Worm (Caenorhabditis elegans): ENCODE results near the gene col-140.

The col-140 gene

ce11 chrV:5836616-5836982 lies at the start of gene col-140:
col-140 (minus strand) TSS chrV:5836834.
- TF ChIP-seq nhr-25 (tag; optimal IDR thresholded peaks at IDR 0.05) (no peak), nhr-77 (tag; optimal IDR thresholded peaks at IDR 0.05) (no peak)

DNA sequence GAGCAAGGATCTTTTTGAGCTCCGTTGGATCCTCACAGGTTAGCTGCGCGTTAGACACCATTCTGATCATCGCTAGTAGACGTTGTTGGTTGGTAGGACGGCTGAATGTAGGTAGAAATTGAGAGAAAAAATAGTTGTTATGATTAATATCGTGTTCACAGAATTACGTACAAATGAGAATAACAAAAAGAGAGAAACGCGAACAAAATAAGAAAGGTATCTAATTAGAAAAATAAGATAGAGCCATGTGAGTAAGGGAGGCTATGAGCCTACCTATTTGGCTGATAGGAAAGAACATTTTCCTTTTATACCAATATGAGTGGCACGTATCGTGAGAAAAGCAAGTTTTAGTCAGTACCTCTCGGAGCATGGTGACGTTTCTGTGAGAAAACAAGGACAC lies 47.1 kb upstream of the col-140 start, which contains the start of gene C04E6.8:
Gene C04E6.8, minus strand, starts transcription at position 101 of the 400 bp plus-strand sequence.
- TF ChIP-seq elt-3 (tag; optimal IDR thresholded peaks at IDR 0.05), result no peak

ce11 chrV:5882429-5882828 lies 45.8 kb upstream of the col-140 start:
- TF ChIP-seq lin-11 (tag; optimal IDR thresholded peaks at IDR 0.05) (no peak), blmp-1 (tag; optimal IDR thresholded peaks at IDR 0.05; ENCODE audit: insufficient read depth) (no peak), gmeb-1 (tag; optimal IDR thresholded peaks at IDR 0.05) (no peak), ztf-4 (tag; optimal IDR thresholded peaks at IDR 0.05) (no peak), F13H6.1 (tag; optimal IDR thresholded peaks at IDR 0.05) (no peak), crh-2 (tag; optimal IDR thresholded peaks at IDR 0.05) (no peak), ceh-82 (tag; optimal IDR thresholded peaks at IDR 0.05) (no peak), nhr-6 (tag; optimal IDR thresholded peaks at IDR 0.05) (no peak), Y55F3AM.14 (GFP tag; optimal IDR thresholded peaks at IDR 0.05) (no peak), dmd-4 (tag; optimal IDR thresholded peaks at IDR 0.05) (no peak), ZK546.5 (tag; optimal IDR thresholded peaks at IDR 0.05) (no peak), ama-1 (optimal IDR thresholded peaks at IDR 0.05) (no peak), nhr-25 (tag; optimal IDR thresholded peaks at IDR 0.05) (no peak), nhr-10 (tag; optimal IDR thresholded peaks at IDR 0.05) (no peak), nhr-12 (tag; optimal IDR thresholded peaks at IDR 0.05) (no peak), elt-3 (tag; optimal IDR thresholded peaks at IDR 0.05) (no peak), sma-3 (GFP tag; optimal IDR thresholded peaks at IDR 0.05) (no peak), nhr-23 (tag; optimal IDR thresholded peaks at IDR 0.05) (no peak)

DNA sequence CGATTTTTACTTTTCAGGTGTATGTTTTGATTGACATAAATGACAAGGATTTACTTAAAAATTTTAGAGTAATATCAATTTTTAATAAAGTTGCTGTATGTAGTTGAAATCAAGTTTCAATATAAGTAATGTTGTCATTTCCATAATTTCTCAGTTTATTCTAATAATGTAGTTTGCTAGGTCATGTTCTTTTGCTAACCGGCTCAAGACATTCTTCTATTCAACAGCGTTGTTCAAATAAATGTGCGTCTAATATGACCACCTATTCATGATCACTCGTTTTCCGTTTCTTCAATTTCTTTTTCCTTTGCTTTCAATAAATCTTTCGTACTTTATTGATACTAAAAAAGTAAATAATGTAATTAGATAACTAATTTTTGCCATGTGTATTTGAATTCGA lies 43.4 kb upstream of the col-140 start, which contains the start of gene C02G6.3:
Gene C02G6.3, plus strand, starts transcription at position 301 of the 400 bp plus-strand sequence.
- no peak for TF ChIP-seq dmd-4 (tag; optimal IDR thresholded peaks at IDR 0.05)
- TF ChIP-seq skn-1 (tag; optimal IDR thresholded peaks at IDR 0.05), result no peak
- TF ChIP-seq ama-1 (optimal IDR thresholded peaks at IDR 0.05), result no peak
- TF ChIP-seq elt-3 (tag; optimal IDR thresholded peaks at IDR 0.05), result no peak
- no peak for TF ChIP-seq nhr-25 (tag; optimal IDR thresholded peaks at IDR 0.05)

ce11 chrV:5876966-5877365 lies 40.3 kb upstream of the col-140 start:
- no peak for TF ChIP-seq elt-1 (tag; optimal IDR thresholded peaks at IDR 0.05)
- no peak for TF ChIP-seq sem-4 (tag; optimal IDR thresholded peaks at IDR 0.05)
- TF ChIP-seq lin-13 (GFP tag; optimal IDR thresholded peaks at IDR 0.05), result no peak

DNA sequence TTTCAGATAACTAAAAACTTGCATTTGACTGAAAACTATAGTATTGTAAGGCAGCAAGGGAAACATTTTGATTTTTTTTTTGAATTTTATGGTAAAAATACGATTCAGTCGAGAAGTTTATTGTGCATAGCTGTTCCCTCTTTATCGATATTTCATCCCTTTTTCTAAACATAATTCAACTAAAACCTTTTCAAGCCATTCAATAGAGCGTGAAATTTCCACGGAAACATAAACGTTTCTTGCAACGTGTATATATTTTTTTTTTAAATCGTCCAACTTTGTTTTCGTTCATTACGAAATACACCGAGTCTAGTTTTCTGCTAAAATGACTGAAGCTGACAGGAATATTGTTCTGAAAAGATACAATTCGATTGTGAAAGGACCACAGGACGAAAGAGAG lies 35.1 kb upstream of the col-140 start, which contains the start of gene C02G6.2:
Gene C02G6.2, plus strand, starts transcription at position 301 of the 400 bp plus-strand sequence.
- TF ChIP-seq lsy-2 (tag; optimal IDR thresholded peaks at IDR 0.05) (no peak), elt-1 (tag; optimal IDR thresholded peaks at IDR 0.05) (no peak), ceh-16 (tag; optimal IDR thresholded peaks at IDR 0.05) (no peak), lin-11 (tag; optimal IDR thresholded peaks at IDR 0.05) (no peak), crh-2 (tag; optimal IDR thresholded peaks at IDR 0.05) (no peak), aly-2 (tag; optimal IDR thresholded peaks at IDR 0.05) (no peak), mbf-1 (tag; optimal IDR thresholded peaks at IDR 0.05) (no peak), F13H6.1 (tag; optimal IDR thresholded peaks at IDR 0.05) (no peak), egl-27 (tag; optimal IDR thresholded peaks at IDR 0.05) (no peak), ZK546.5 (tag; optimal IDR thresholded peaks at IDR 0.05) (no peak), sma-9 (GFP tag; optimal IDR thresholded peaks at IDR 0.05) (no peak), sma-9 (tag; optimal IDR thresholded peaks at IDR 0.05) (no peak), unc-39 (tag; optimal IDR thresholded peaks at IDR 0.05) (no peak)

DNA sequence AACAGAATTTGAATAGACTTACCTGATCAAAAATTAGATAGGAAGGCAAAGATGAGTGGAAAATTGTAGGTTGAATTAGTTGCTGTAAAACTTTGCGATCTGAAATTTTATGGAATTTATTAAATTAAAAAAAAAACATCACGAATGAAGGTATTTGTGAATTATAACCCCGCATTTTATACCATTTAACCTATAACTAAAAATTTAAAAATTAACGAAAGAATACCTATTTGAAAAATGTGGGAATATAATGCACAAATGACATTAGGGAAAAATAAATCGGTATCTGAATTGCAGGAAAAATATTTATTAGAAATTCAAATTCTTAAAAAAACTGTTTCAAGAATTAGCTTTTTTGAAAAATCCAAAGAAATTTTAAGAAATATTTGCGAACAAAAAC lies 32.6 kb upstream of the col-140 start, which contains the start of gene F26F12.4:
Gene F26F12.4, minus strand, starts transcription at position 101 of the 400 bp plus-strand sequence.
- TF ChIP-seq unc-62 (GFP tag; optimal IDR thresholded peaks at IDR 0.05) (no peak), nhr-25 (tag; optimal IDR thresholded peaks at IDR 0.05) (no peak), lin-13 (GFP tag; optimal IDR thresholded peaks at IDR 0.05) (no peak), egl-27 (tag; optimal IDR thresholded peaks at IDR 0.05) (no peak), nhr-21 (tag; optimal IDR thresholded peaks at IDR 0.05) (no peak)

Measured in whole organism, L2 larva.